Fruit fly (Drosophila melanogaster): ENCODE results near the gene CG42481.

DNA sequence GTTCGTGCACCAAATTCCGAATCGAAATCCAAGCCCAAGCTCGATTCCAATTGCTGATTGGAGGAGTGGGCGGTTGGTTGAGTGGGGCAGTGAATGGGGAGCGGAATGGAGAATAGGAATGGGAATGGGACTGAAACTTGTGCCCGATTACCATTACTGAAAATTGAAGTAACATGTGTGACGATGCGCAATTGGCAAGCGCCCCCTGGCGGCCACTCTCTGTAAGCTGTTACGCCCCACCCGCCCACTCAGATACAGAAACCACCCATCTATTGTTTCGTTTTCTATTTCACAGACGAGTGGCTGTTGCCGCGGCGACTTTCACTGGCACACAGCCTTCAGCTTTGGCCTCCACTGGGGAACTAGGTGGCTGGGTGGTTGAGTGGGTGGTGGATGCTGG is 27.5 kb downstream of the CG42481 start:
- TF ChIP-seq CG30403 (GFP tag; optimal IDR thresholded peaks at IDR 0.05) (no peak), ase (GFP tag; IDR thresholded peaks at IDR 0.05) (no peak), jigr1 (GFP tag; IDR thresholded peaks at IDR 0.05) (no peak), unc-4 (GFP tag; IDR thresholded peaks at IDR 0.05; ENCODE audit: partially characterized antibody) (no peak), br (optimal IDR thresholded peaks at IDR 0.05) (no peak), psq (GFP tag; optimal IDR thresholded peaks at IDR 0.05) (no peak), Max (GFP tag; optimal IDR thresholded peaks at IDR 0.05) (no peak), Dip3 (GFP tag; optimal IDR thresholded peaks at IDR 0.05) (no peak), CG14441 (GFP tag; IDR thresholded peaks at IDR 0.05) (no peak), CG4617 (GFP tag; optimal IDR thresholded peaks at IDR 0.05; ENCODE audit: borderline replicate concordance) (no peak), CG18764 (GFP tag; optimal IDR thresholded peaks at IDR 0.05) (no peak), bab2 (GFP tag; optimal IDR thresholded peaks at IDR 0.05) (no peak), CG2889 (GFP tag; IDR thresholded peaks at IDR 0.05) (no peak), cas (GFP tag; IDR thresholded peaks at IDR 0.05) (no peak)
